ENCODE assay signal across 1 fruit fly cellular context in the genomic region with DNA sequence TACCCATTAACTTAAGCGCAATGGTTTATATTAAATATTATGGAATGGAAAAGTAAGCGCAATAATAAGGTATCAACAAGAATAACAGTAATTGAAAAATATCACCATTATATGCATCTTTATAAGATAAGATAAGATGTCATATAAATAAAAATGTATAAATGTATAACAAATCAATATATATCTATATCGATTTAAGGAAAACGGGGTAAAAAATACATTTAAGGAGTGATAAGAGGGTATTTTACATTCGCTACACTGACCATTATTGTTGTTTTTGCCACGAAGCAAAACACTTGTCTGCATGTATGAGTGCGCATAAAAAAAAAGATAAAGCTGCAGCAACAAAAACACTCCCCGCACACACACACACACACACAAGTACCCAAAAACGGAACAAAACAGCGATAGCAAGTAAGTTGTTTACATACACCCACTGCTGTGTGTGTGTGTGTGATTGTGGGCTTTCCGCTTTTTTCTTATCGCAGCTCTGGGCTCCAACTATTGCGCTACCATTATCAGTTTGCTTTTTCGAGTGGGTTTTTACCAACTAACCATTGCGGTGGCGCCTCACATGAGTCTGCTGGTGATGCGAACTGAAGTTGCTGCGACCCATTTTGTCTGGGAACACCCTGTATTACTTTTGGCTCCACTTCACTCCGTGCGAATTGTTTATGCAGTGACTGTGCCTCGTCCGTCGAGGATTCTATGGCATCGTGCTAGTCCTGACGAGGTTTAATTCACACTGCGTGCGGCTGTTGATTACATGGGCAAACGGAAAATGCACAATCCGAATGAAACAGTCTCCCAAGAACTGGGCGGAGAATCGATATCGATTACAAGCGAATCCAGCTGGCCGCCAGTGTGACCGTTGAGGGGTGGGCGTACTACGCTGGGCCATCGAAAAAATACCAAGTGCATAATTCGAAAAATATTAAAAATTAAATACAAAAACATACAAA.
TF ChIP-seq lines count a peak whose summit lies in the region.

A gene (minus strand): TSS at position 829 of the 962 bp plus-strand sequence.

TF ChIP-seq in whole organism, embryonic, 481 proteins besides CTCF, POLR2A, EP300 and RAD21 (continued from another document and continues in another):
- TF ChIP-seq ewg (GFP tag; optimal IDR thresholded peaks at IDR 0.05; lab: Kevin White, UChicago): peak; percentile 21
- TF ChIP-seq MESR4 (GFP tag; optimal IDR thresholded peaks at IDR 0.05; lab: Kevin White, UChicago): peak; percentile 97
- TF ChIP-seq CG10274 (GFP tag; optimal IDR thresholded peaks at IDR 0.05; lab: Kevin White, UChicago): no peak
- peak; percentile 1 for TF ChIP-seq CG1233 (GFP tag; optimal IDR thresholded peaks at IDR 0.05; lab: Kevin White, UChicago)
- TF ChIP-seq lola (GFP tag; optimal IDR thresholded peaks at IDR 0.05; lab: Kevin White, UChicago): peak in 1 of 3 experiments; percentile 37
- no peak for TF ChIP-seq chn (GFP tag; optimal IDR thresholded peaks at IDR 0.05; lab: Kevin White, UChicago)
- TF ChIP-seq H15 (GFP tag; IDR thresholded peaks at IDR 0.05; lab: Robert Waterston, UW): no peak
- TF ChIP-seq CG17361 (GFP tag; IDR thresholded peaks at IDR 0.05; lab: Robert Waterston, UW): peak; percentile 56
- peak; percentile 21; the same call in 1 of the 2 replicates for TF ChIP-seq slbo (GFP tag; IDR thresholded peaks at IDR 0.05; lab: Robert Waterston, UW)
- no peak; the same call in 1 of the 2 replicates for TF ChIP-seq CG2129 (GFP tag; IDR thresholded peaks at IDR 0.05; lab: Robert Waterston, UW; ENCODE audit: partially characterized antibody)
- peak in 1 of 2 experiments; percentile 12 for TF ChIP-seq Eip74EF (GFP tag; optimal IDR thresholded peaks at IDR 0.05; lab: Kevin White, UChicago)
- TF ChIP-seq crol (GFP tag; IDR thresholded peaks at IDR 0.05; lab: Robert Waterston, UW): no peak
- no peak for TF ChIP-seq CG11723 (GFP tag; optimal IDR thresholded peaks at IDR 0.05; lab: Kevin White, UChicago)
- TF ChIP-seq CG32772 (GFP tag; IDR thresholded peaks at IDR 0.05; lab: Robert Waterston, UW): peak; percentile 54; the same call in 1 of the 2 replicates
- no peak for TF ChIP-seq zfh2 (GFP tag; optimal IDR thresholded peaks at IDR 0.05; lab: Kevin White, UChicago)
- TF ChIP-seq sens-2 (GFP tag; IDR thresholded peaks at IDR 0.05; lab: Robert Waterston, UW): 0 out of 2 replicates have a peak, but pooled peaks have one; percentile 14
- TF ChIP-seq Optix (GFP tag; IDR thresholded peaks at IDR 0.05; lab: Robert Waterston, UW): no peak
- TF ChIP-seq wek (GFP tag; optimal IDR thresholded peaks at IDR 0.05; lab: Kevin White, UChicago): peak; percentile 27
- peak; percentile 62 for TF ChIP-seq CG8924 (tag; optimal IDR thresholded peaks at IDR 0.05; lab: Kevin White, UChicago)
- TF ChIP-seq knrl (GFP tag; IDR thresholded peaks at IDR 0.05; lab: Robert Waterston, UW; ENCODE audit: partially characterized antibody): no peak; the same call in 2 of the 3 replicates
- no peak for TF ChIP-seq cas (GFP tag; IDR thresholded peaks at IDR 0.05; lab: Robert Waterston, UW)
- TF ChIP-seq CG14965 (GFP tag; optimal IDR thresholded peaks at IDR 0.05; lab: Kevin White, UChicago; ENCODE audit: borderline replicate concordance): no peak
- TF ChIP-seq CG17802 (tag; optimal IDR thresholded peaks at IDR 0.05; lab: Kevin White, UChicago): no peak
- TF ChIP-seq dysf (GFP tag; IDR thresholded peaks at IDR 0.05; lab: Robert Waterston, UW): peak; percentile 70
- TF ChIP-seq CG3065 (GFP tag; optimal IDR thresholded peaks at IDR 0.05; lab: Kevin White, UChicago): peak; percentile 36
- peak; percentile 23 for TF ChIP-seq CG4424 (GFP tag; optimal IDR thresholded peaks at IDR 0.05; lab: Kevin White, UChicago)
- TF ChIP-seq toy (GFP tag; IDR thresholded peaks at IDR 0.05; lab: Robert Waterston, UW): no peak
- TF ChIP-seq Dek (tag; optimal IDR thresholded peaks at IDR 0.05; lab: Kevin White, UChicago): peak; percentile 56
- TF ChIP-seq CG6791 (GFP tag; IDR thresholded peaks at IDR 0.05; lab: Robert Waterston, UW; ENCODE audit: partially characterized antibody): no peak
- TF ChIP-seq CG7786 (GFP tag; optimal IDR thresholded peaks at IDR 0.05; lab: Kevin White, UChicago): peak; percentile 23
- TF ChIP-seq hbn (GFP tag; IDR thresholded peaks at IDR 0.05; lab: Robert Waterston, UW; ENCODE audit: partially characterized antibody): 0 out of 2 replicates have a peak, but pooled peaks have one; percentile 19
- TF ChIP-seq fd102C (GFP tag; optimal IDR thresholded peaks at IDR 0.05; lab: Kevin White, UChicago): no peak
- TF ChIP-seq usp (GFP tag; optimal IDR thresholded peaks at IDR 0.05; lab: Kevin White, UChicago): no peak
- 0 out of 2 replicates have a peak, but pooled peaks have one; percentile 5 for TF ChIP-seq CG9215 (GFP tag; IDR thresholded peaks at IDR 0.05; lab: Robert Waterston, UW)
- no peak for TF ChIP-seq CG10654 (GFP tag; optimal IDR thresholded peaks at IDR 0.05; lab: Kevin White, UChicago)
- TF ChIP-seq D (optimal IDR thresholded peaks at IDR 0.05; lab: Kevin White, UChicago): peak; percentile 94
- peak; percentile 16 for TF ChIP-seq D (GFP tag; optimal IDR thresholded peaks at IDR 0.05; lab: Kevin White, UChicago)
- peak; percentile 3 for TF ChIP-seq tin (GFP tag; optimal IDR thresholded peaks at IDR 0.05; lab: Kevin White, UChicago)
- peak; percentile 4 for TF ChIP-seq CG8089 (GFP tag; optimal IDR thresholded peaks at IDR 0.05; lab: Kevin White, UChicago)
- no peak for TF ChIP-seq slp2 (GFP tag; optimal IDR thresholded peaks at IDR 0.05; lab: Kevin White, UChicago)
- peak; percentile 68 for TF ChIP-seq CG13624 (GFP tag; optimal IDR thresholded peaks at IDR 0.05; lab: Kevin White, UChicago)
- TF ChIP-seq br (optimal IDR thresholded peaks at IDR 0.05; lab: Kevin White, UChicago): no peak
- TF ChIP-seq CG12744 (GFP tag; optimal IDR thresholded peaks at IDR 0.05; lab: Kevin White, UChicago): no peak
- TF ChIP-seq CG3726 (GFP tag; IDR thresholded peaks at IDR 0.05; lab: Robert Waterston, UW): no peak
- TF ChIP-seq sisA (GFP tag; IDR thresholded peaks at IDR 0.05; lab: Robert Waterston, UW): no peak
- no peak; the same call in 1 of the 2 replicates for TF ChIP-seq E2f1 (GFP tag; IDR thresholded peaks at IDR 0.05; lab: Robert Waterston, UW)
- peak; percentile 71 for TF ChIP-seq Jarid2 (GFP tag; optimal IDR thresholded peaks at IDR 0.05; lab: Kevin White, UChicago)
- peak; percentile 23 for TF ChIP-seq CG17186 (GFP tag; optimal IDR thresholded peaks at IDR 0.05; lab: Kevin White, UChicago)
- TF ChIP-seq kay (GFP tag; optimal IDR thresholded peaks at IDR 0.05; lab: Kevin White, UChicago): no peak
- no peak for TF ChIP-seq CG31365 (tag; optimal IDR thresholded peaks at IDR 0.05; lab: Kevin White, UChicago)
- TF ChIP-seq Dad (GFP tag; optimal IDR thresholded peaks at IDR 0.05; lab: Kevin White, UChicago): peak; percentile 59
- TF ChIP-seq al (GFP tag; IDR thresholded peaks at IDR 0.05; lab: Robert Waterston, UW): no peak; the same call in 1 of the 2 replicates
- TF ChIP-seq her (GFP tag; optimal IDR thresholded peaks at IDR 0.05; lab: Kevin White, UChicago): peak; percentile 37
- TF ChIP-seq CG4707 (GFP tag; optimal IDR thresholded peaks at IDR 0.05; lab: Kevin White, UChicago): peak; percentile 38
- TF ChIP-seq CG6254 (GFP tag; optimal IDR thresholded peaks at IDR 0.05; lab: Kevin White, UChicago): peak; percentile 99
- no peak for TF ChIP-seq CG43689 (GFP tag; IDR thresholded peaks at IDR 0.05; lab: Robert Waterston, UW)
- TF ChIP-seq Usf (GFP tag; optimal IDR thresholded peaks at IDR 0.05; lab: Kevin White, UChicago): no peak
- TF ChIP-seq sug (tag; optimal IDR thresholded peaks at IDR 0.05; lab: Kevin White, UChicago): peak; percentile 66
- peak; percentile 92 for TF ChIP-seq CG6175 (GFP tag; IDR thresholded peaks at IDR 0.05; lab: Robert Waterston, UW)
- no peak for TF ChIP-seq CG3407 (GFP tag; optimal IDR thresholded peaks at IDR 0.05; lab: Kevin White, UChicago)
- peak; percentile 21 for TF ChIP-seq CG1602 (GFP tag; optimal IDR thresholded peaks at IDR 0.05; lab: Kevin White, UChicago)
- peak; percentile 24 for TF ChIP-seq CG6854 (GFP tag; optimal IDR thresholded peaks at IDR 0.05; lab: Kevin White, UChicago)
- peak; percentile 51 for TF ChIP-seq fd64A (GFP tag; optimal IDR thresholded peaks at IDR 0.05; lab: Kevin White, UChicago)
- peak; percentile 56 for TF ChIP-seq Hmr (GFP tag; optimal IDR thresholded peaks at IDR 0.05; lab: Kevin White, UChicago)
- peak; percentile 71 for TF ChIP-seq Drgx (GFP tag; IDR thresholded peaks at IDR 0.05; lab: Robert Waterston, UW)
- TF ChIP-seq mirr (GFP tag; optimal IDR thresholded peaks at IDR 0.05; lab: Kevin White, UChicago): peak; percentile 93
- no peak for TF ChIP-seq CG7357 (GFP tag; IDR thresholded peaks at IDR 0.05; lab: Robert Waterston, UW)
- peak; percentile 98 for TF ChIP-seq CG34376 (GFP tag; optimal IDR thresholded peaks at IDR 0.05; lab: Kevin White, UChicago)
- peak; percentile 72 for TF ChIP-seq grn (GFP tag; optimal IDR thresholded peaks at IDR 0.05; lab: Kevin White, UChicago)
- TF ChIP-seq sob (GFP tag; IDR thresholded peaks at IDR 0.05; lab: Robert Waterston, UW): no peak
- TF ChIP-seq dati (GFP tag; IDR thresholded peaks at IDR 0.05; lab: Robert Waterston, UW): no peak
- peak; percentile 20 for TF ChIP-seq CG12219 (GFP tag; optimal IDR thresholded peaks at IDR 0.05; lab: Kevin White, UChicago)
- TF ChIP-seq Bteb2 (GFP tag; optimal IDR thresholded peaks at IDR 0.05; lab: Kevin White, UChicago): no peak
- no peak for TF ChIP-seq gce (GFP tag; IDR thresholded peaks at IDR 0.05; lab: Robert Waterston, UW)
- peak; percentile 57; the same call in 2 of the 3 replicates for TF ChIP-seq tgo (GFP tag; IDR thresholded peaks at IDR 0.05; lab: Robert Waterston, UW)
- TF ChIP-seq CG5245 (GFP tag; optimal IDR thresholded peaks at IDR 0.05; lab: Kevin White, UChicago): no peak
- TF ChIP-seq CG18011 (GFP tag; optimal IDR thresholded peaks at IDR 0.05; lab: Kevin White, UChicago): no peak
- peak; percentile 36 for TF ChIP-seq CG12155 (GFP tag; optimal IDR thresholded peaks at IDR 0.05; lab: Kevin White, UChicago)
- TF ChIP-seq CG2116 (GFP tag; optimal IDR thresholded peaks at IDR 0.05; lab: Kevin White, UChicago): peak; percentile 38
- TF ChIP-seq sens (GFP tag; lab: Kevin White, UChicago): peak; percentile 88
- TF ChIP-seq CG17568 (GFP tag; optimal IDR thresholded peaks at IDR 0.05; lab: Kevin White, UChicago): no peak
- TF ChIP-seq lov (optimal IDR thresholded peaks at IDR 0.05; lab: Kevin White, UChicago): no peak
- TF ChIP-seq lov (GFP tag; IDR thresholded peaks at IDR 0.05; lab: Robert Waterston, UW): no peak
- TF ChIP-seq corto (GFP tag; optimal IDR thresholded peaks at IDR 0.05; lab: Kevin White, UChicago): no peak
- no peak for TF ChIP-seq yki (optimal IDR thresholded peaks at IDR 0.05; lab: Kevin White, UChicago)
- TF ChIP-seq gfzf (GFP tag; optimal IDR thresholded peaks at IDR 0.05; lab: Kevin White, UChicago): peak; percentile 77
- TF ChIP-seq CG9727 (GFP tag; optimal IDR thresholded peaks at IDR 0.05; lab: Kevin White, UChicago): no peak
- no peak for TF ChIP-seq mld (GFP tag; IDR thresholded peaks at IDR 0.05; lab: Robert Waterston, UW; ENCODE audit: partially characterized antibody)
- TF ChIP-seq cato (GFP tag; optimal IDR thresholded peaks at IDR 0.05; lab: Kevin White, UChicago; ENCODE audit: borderline replicate concordance): no peak
- peak; percentile 18 for TF ChIP-seq Nf-YB (GFP tag; optimal IDR thresholded peaks at IDR 0.05; lab: Kevin White, UChicago)
- TF ChIP-seq CG13894 (tag; optimal IDR thresholded peaks at IDR 0.05; lab: Kevin White, UChicago): peak; percentile 43
- TF ChIP-seq CG2889 (GFP tag; IDR thresholded peaks at IDR 0.05; lab: Robert Waterston, UW): no peak
- peak; percentile 9; the same call in 1 of the 2 replicates for TF ChIP-seq Atf6 (GFP tag; IDR thresholded peaks at IDR 0.05; lab: Robert Waterston, UW)
- TF ChIP-seq CG12391 (tag; optimal IDR thresholded peaks at IDR 0.05; lab: Kevin White, UChicago): peak; percentile 67
- TF ChIP-seq MBD-R2 (GFP tag; IDR thresholded peaks at IDR 0.05; lab: Robert Waterston, UW): peak; percentile 62
- no peak for TF ChIP-seq croc (GFP tag; conservative IDR thresholded peaks at IDR 0.05; lab: Robert Waterston, UW)
- TF ChIP-seq Trl (optimal IDR thresholded peaks at IDR 0.05; lab: Kevin White, UChicago): no peak
- peak; percentile 13 for TF ChIP-seq Trl (GFP tag; optimal IDR thresholded peaks at IDR 0.05; lab: Kevin White, UChicago)
- peak; percentile 98 for TF ChIP-seq D19B (GFP tag; optimal IDR thresholded peaks at IDR 0.05; lab: Kevin White, UChicago)
- TF ChIP-seq CG3838 (GFP tag; optimal IDR thresholded peaks at IDR 0.05; lab: Kevin White, UChicago): no peak
- no peak for TF ChIP-seq ttk (GFP tag; IDR thresholded peaks at IDR 0.05; lab: Robert Waterston, UW)
- TF ChIP-seq CG10979 (tag; optimal IDR thresholded peaks at IDR 0.05; lab: Kevin White, UChicago): peak; percentile 61
- TF ChIP-seq Fer3 (tag; optimal IDR thresholded peaks at IDR 0.05; lab: Kevin White, UChicago): peak; percentile 66
- TF ChIP-seq Hmx (GFP tag; optimal IDR thresholded peaks at IDR 0.05; lab: Kevin White, UChicago): no peak
- TF ChIP-seq CG14710 (tag; optimal IDR thresholded peaks at IDR 0.05; lab: Kevin White, UChicago): peak; percentile 33
- TF ChIP-seq CG16815 (GFP tag; optimal IDR thresholded peaks at IDR 0.05; lab: Kevin White, UChicago): no peak
- peak in 1 of 3 experiments; percentile 32 for TF ChIP-seq Stat92E (GFP tag; optimal IDR thresholded peaks at IDR 0.05; lab: Kevin White, UChicago)
- peak; percentile 49 for TF ChIP-seq lmd (GFP tag; IDR thresholded peaks at IDR 0.05; lab: Robert Waterston, UW)
- TF ChIP-seq CG32532 (GFP tag; IDR thresholded peaks at IDR 0.05; lab: Robert Waterston, UW): peak; percentile 47
- peak; percentile 72 for TF ChIP-seq HLHmδ (GFP tag; optimal IDR thresholded peaks at IDR 0.05; lab: Kevin White, UChicago)
- TF ChIP-seq BEAF-32 (GFP tag; optimal IDR thresholded peaks at IDR 0.05; lab: Kevin White, UChicago): peak; percentile 43
- peak; percentile 94 for TF ChIP-seq CG10543 (GFP tag; optimal IDR thresholded peaks at IDR 0.05; lab: Kevin White, UChicago)
- no peak for TF ChIP-seq ken (GFP tag; IDR thresholded peaks at IDR 0.05; lab: Robert Waterston, UW)
- TF ChIP-seq ara (GFP tag; IDR thresholded peaks at IDR 0.05; lab: Robert Waterston, UW): no peak
- TF ChIP-seq ash1 (GFP tag; optimal IDR thresholded peaks at IDR 0.05; lab: Kevin White, UChicago): no peak
- no peak for TF ChIP-seq Nf-YA (GFP tag; IDR thresholded peaks at IDR 0.05; lab: Robert Waterston, UW)
- TF ChIP-seq CG10366 (GFP tag; IDR thresholded peaks at IDR 0.05; lab: Robert Waterston, UW): peak; percentile 56; the same call in 1 of the 2 replicates
- peak; percentile 47 for TF ChIP-seq CG6765 (GFP tag; optimal IDR thresholded peaks at IDR 0.05; lab: Kevin White, UChicago)
- peak; percentile 98 for TF ChIP-seq sqz (GFP tag; optimal IDR thresholded peaks at IDR 0.05; lab: Kevin White, UChicago)
